Fruit fly (Drosophila melanogaster): ENCODE measurements around the gene CG33784.

DNA sequence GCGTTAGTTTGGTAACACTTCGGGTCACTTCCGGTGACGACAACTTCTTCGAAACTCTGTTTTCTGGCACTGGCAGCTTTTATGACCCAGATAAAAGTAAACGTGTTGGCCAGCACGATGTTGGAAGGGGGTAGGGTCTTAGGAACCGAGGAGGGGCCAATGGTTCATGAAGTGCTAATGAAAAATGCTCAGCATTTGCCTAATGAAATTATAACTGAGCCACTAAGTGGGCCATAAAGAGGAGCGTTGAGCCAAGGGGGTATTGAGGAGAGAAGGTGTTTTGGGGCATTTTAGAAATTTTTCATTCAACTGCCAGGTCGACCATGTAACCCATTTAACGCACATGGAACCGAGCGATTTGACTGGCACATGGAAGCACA, 30.6 kb downstream of the CG33784 start:
- no peak for TF ChIP-seq Pif1B (GFP tag; optimal IDR thresholded peaks at IDR 0.05)
- TF ChIP-seq CG13204 (GFP tag; optimal IDR thresholded peaks at IDR 0.05), result no peak
- TF ChIP-seq fd96Ca (GFP tag; IDR thresholded peaks at IDR 0.05), result no peak
- TF ChIP-seq EcR (GFP tag; optimal IDR thresholded peaks at IDR 0.05), result no peak
- TF ChIP-seq Pif1A (GFP tag; optimal IDR thresholded peaks at IDR 0.05), result no peak
- TF ChIP-seq CG10348 (GFP tag; IDR thresholded peaks at IDR 0.05), result no peak
- no peak for TF ChIP-seq CG4496 (GFP tag; IDR thresholded peaks at IDR 0.05)
- TF ChIP-seq CG8159 (tag; optimal IDR thresholded peaks at IDR 0.05), result no peak
- no peak for TF ChIP-seq rn (GFP tag; IDR thresholded peaks at IDR 0.05)
- TF ChIP-seq CG17806 (tag; optimal IDR thresholded peaks at IDR 0.05), result no peak
- TF ChIP-seq gl (tag; optimal IDR thresholded peaks at IDR 0.05), result no peak
- TF ChIP-seq Snoo (tag; optimal IDR thresholded peaks at IDR 0.05), result no peak

Measured in whole organism, pupa.